Worm (Caenorhabditis elegans): ENCODE results near the gene F52E1.5.
A peak's percentile ranks its signal among the peaks of the same experiment; 100 is the strongest.

F52E1.5 gene

DNA sequence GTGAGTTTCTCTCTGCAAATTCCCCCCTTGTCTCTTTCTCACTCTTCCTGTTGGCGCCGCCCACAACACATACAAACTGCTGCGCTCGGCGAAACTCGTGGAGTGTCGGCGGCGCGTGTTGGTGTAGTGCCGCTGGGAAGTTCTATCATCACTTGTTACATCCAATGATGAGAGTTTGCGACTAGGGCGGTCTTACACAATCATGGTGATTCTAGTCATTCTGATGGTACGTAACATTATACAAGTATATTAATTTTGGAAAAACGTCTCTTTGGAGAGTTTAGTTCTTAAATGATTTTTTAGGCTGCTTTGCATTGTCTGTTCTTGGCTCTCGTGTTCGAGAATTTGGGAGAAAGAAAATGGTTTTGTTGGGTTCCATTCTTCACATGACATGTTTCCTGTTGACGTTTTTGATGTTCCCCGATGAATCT, 30.3 kb upstream of the F52E1.5 start (continued):
- TF ChIP-seq unc-130 (GFP tag; optimal IDR thresholded peaks at IDR 0.05) (peak; percentile 80), zip-11 (GFP tag; IDR thresholded peaks at IDR 0.05) (no peak), ztf-7 (tag; optimal IDR thresholded peaks at IDR 0.05) (peak; percentile 65), spr-3 (GFP tag; optimal IDR thresholded peaks at IDR 0.05) (no peak), mep-1 (tag; optimal IDR thresholded peaks at IDR 0.05) (peak; percentile 91), snpc-4 (tag; optimal IDR thresholded peaks at IDR 0.05) (peak; percentile 95), hif-1 (tag; optimal IDR thresholded peaks at IDR 0.05) (peak; percentile 21 to 25), lin-29 (GFP tag; IDR thresholded peaks at IDR 0.05) (no peak), nhr-102 (tag; optimal IDR thresholded peaks at IDR 0.05) (peak; percentile 91), rbr-2 (tag; optimal IDR thresholded peaks at IDR 0.05) (peak; percentile 80), hmg-1.1 (GFP tag; IDR thresholded peaks at IDR 0.05) (peak; percentile 87), ces-1 (GFP tag; optimal IDR thresholded peaks at IDR 0.05) (no peak), ceh-44 (GFP tag; IDR thresholded peaks at IDR 0.05) (no peak), zip-2 (tag; optimal IDR thresholded peaks at IDR 0.05) (peak; percentile 59), F44E2.7 (GFP tag; IDR thresholded peaks at IDR 0.05) (no peak), egl-43 (GFP tag; IDR thresholded peaks at IDR 0.05) (no peak; the same call in 1 of the 2 replicates), ZK546.5 (tag; optimal IDR thresholded peaks at IDR 0.05) (no peak), dve-1 (tag; optimal IDR thresholded peaks at IDR 0.05; ENCODE audit: insufficient read depth) (peak; percentile 96), lin-1 (GFP tag; IDR thresholded peaks at IDR 0.05) (peak; percentile 88; the same call in 1 of the 2 replicates), gei-8 (GFP tag; optimal IDR thresholded peaks at IDR 0.05) (peak; percentile 54), zag-1 (tag; optimal IDR thresholded peaks at IDR 0.05) (no peak), snpc-1.2 (GFP tag; IDR thresholded peaks at IDR 0.05) (peak; percentile 94), nhr-11 (tag; optimal IDR thresholded peaks at IDR 0.05) (peak; percentile 32), fkh-10 (GFP tag; optimal IDR thresholded peaks at IDR 0.05) (no peak), F37D6.2 (tag; optimal IDR thresholded peaks at IDR 0.05) (peak; percentile 6), dmd-6 (GFP tag; IDR thresholded peaks at IDR 0.05) (peak; percentile 69; the same call in 1 of the 2 replicates), nhr-111 (GFP tag; optimal IDR thresholded peaks at IDR 0.05) (peak; percentile 74), mdl-1 (tag; optimal IDR thresholded peaks at IDR 0.05) (peak in 1 of 2 experiments; percentile 2), unc-62 (GFP tag; optimal IDR thresholded peaks at IDR 0.05 in 1 of 2) (no peak), unc-62 (tag; optimal IDR thresholded peaks at IDR 0.05) (no peak), mxl-2 (GFP tag; conservative IDR thresholded peaks at IDR 0.05) (no peak), daf-19 (GFP tag; conservative IDR thresholded peaks at IDR 0.05) (0 out of 2 replicates have a peak, but pooled peaks have one; percentile 7), daf-16 (GFP tag; optimal IDR thresholded peaks at IDR 0.05) (peak; percentile 64 to 69), daf-16 (tag; optimal IDR thresholded peaks at IDR 0.05) (peak; percentile 87), duxl-1 (tag; optimal IDR thresholded peaks at IDR 0.05; ENCODE audit: poor library complexity) (peak; percentile 95), skn-1 (tag; optimal IDR thresholded peaks at IDR 0.05) (no peak), nhr-48 (tag; optimal IDR thresholded peaks at IDR 0.05) (peak; percentile 89), Y48G9A.11 (GFP tag; IDR thresholded peaks at IDR 0.05) (peak; percentile 71), Y75B8A.6 (GFP tag; IDR thresholded peaks at IDR 0.05) (no peak), zfp-2 (tag; optimal IDR thresholded peaks at IDR 0.05) (no peak), F26F4.8 (GFP tag; conservative IDR thresholded peaks at IDR 0.05) (no peak), mdt-29 (GFP tag; IDR thresholded peaks at IDR 0.05) (0 out of 2 replicates have a peak, but pooled peaks have one; percentile 56), aha-1 (tag) (peak; percentile 76), pqm-1 (tag; optimal IDR thresholded peaks at IDR 0.05) (peak; percentile 66), ceh-28 (tag; optimal IDR thresholded peaks at IDR 0.05) (no peak), T20F7.1 (GFP tag; optimal IDR thresholded peaks at IDR 0.05) (peak; percentile 76), nhr-41 (GFP tag; IDR thresholded peaks at IDR 0.05) (0 out of 2 replicates have a peak, but pooled peaks have one; percentile 47), F10B5.3 (tag; optimal IDR thresholded peaks at IDR 0.05) (peak; percentile 89), daf-8 (GFP tag; IDR thresholded peaks at IDR 0.05) (no peak), lin-13 (GFP tag; optimal IDR thresholded peaks at IDR 0.05) (peak; percentile 78), dmd-9 (GFP tag; IDR thresholded peaks at IDR 0.05) (0 out of 2 replicates have a peak, but pooled peaks have one; percentile 15), lin-38 (GFP tag; IDR thresholded peaks at IDR 0.05) (peak; percentile 77)
